Fruit fly (Drosophila melanogaster): ENCODE data around the gene CG7567.

The CG7567 gene

DNA sequence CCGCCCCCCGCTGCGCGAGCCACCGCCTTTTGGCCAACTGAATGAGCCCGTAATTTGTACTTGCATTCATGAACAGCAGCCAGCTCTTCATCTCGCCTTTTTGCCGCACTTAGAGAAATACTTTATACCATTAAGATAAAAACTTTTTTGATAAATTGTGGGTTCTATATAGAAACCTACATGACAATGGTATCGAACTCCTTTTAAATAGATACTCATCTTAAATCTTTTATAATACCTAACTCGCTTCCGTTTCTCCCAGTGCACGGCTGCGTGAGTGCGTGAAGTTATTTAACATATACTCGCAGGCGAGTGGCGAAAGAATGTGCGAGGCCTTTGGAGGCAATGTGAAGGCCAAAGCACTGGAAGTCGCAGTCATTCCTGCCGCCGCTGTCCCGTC lies 38.0 kb upstream of the CG7567 start (continued):
- TF ChIP-seq CG11456 (GFP tag; IDR thresholded peaks at IDR 0.05), result peak; percentile 64; the same call in 1 of the 3 replicates
- TF ChIP-seq phol (tag; optimal IDR thresholded peaks at IDR 0.05), result peak; percentile 34
- no peak for TF ChIP-seq her (GFP tag; optimal IDR thresholded peaks at IDR 0.05)
- TF ChIP-seq CG15514 (GFP tag; optimal IDR thresholded peaks at IDR 0.05), result peak; percentile 17
- TF ChIP-seq lilli (GFP tag; optimal IDR thresholded peaks at IDR 0.05), result peak; percentile 33
- 0 out of 3 replicates have a peak, but pooled peaks have one; percentile 21 for TF ChIP-seq CG11560 (tag; IDR thresholded peaks at IDR 0.05)
- peak; percentile 32; the same call in 1 of the 3 replicates for TF ChIP-seq Aef1 (GFP tag; IDR thresholded peaks at IDR 0.05)
- TF ChIP-seq pzg (GFP tag; optimal IDR thresholded peaks at IDR 0.05), result no peak
- TF ChIP-seq scrt (GFP tag; optimal IDR thresholded peaks at IDR 0.05), result peak; percentile 25
- TF ChIP-seq CG10209 (GFP tag; optimal IDR thresholded peaks at IDR 0.05), result peak; percentile 15
- TF ChIP-seq sd (tag; optimal IDR thresholded peaks at IDR 0.05), result peak; percentile 24
- no peak for TF ChIP-seq kah (GFP tag; optimal IDR thresholded peaks at IDR 0.05)
- TF ChIP-seq Ssrp (tag; optimal IDR thresholded peaks at IDR 0.05), result peak; percentile 30
- peak; percentile 6 for TF ChIP-seq CG6854 (GFP tag; optimal IDR thresholded peaks at IDR 0.05)
- no peak for TF ChIP-seq z (GFP tag; IDR thresholded peaks at IDR 0.05)
- TF ChIP-seq tap (tag; optimal IDR thresholded peaks at IDR 0.05), result peak; percentile 21
- no peak for TF ChIP-seq slou (GFP tag; optimal IDR thresholded peaks at IDR 0.05)
- no peak for TF ChIP-seq Lhr (GFP tag; optimal IDR thresholded peaks at IDR 0.05)
- no peak for TF ChIP-seq CG4854 (GFP tag; optimal IDR thresholded peaks at IDR 0.05)
- 0 out of 3 replicates have a peak, but pooled peaks have one; percentile 65 for TF ChIP-seq Dbx (GFP tag; IDR thresholded peaks at IDR 0.05)
- no peak for TF ChIP-seq NC2α (GFP tag; optimal IDR thresholded peaks at IDR 0.05)
- peak; percentile 28 for TF ChIP-seq CG9817 (tag; optimal IDR thresholded peaks at IDR 0.05)
- peak; percentile 53 for TF ChIP-seq Meics (GFP tag; optimal IDR thresholded peaks at IDR 0.05)
- TF ChIP-seq wdn (GFP tag; IDR thresholded peaks at IDR 0.05), result no peak
- TF ChIP-seq nom (GFP tag; optimal IDR thresholded peaks at IDR 0.05), result no peak
- no peak for TF ChIP-seq pros (GFP tag; optimal IDR thresholded peaks at IDR 0.05)
- TF ChIP-seq CG8290 (GFP tag; optimal IDR thresholded peaks at IDR 0.05), result no peak
- TF ChIP-seq CG8290 (tag; optimal IDR thresholded peaks at IDR 0.05), result no peak
- no peak for TF ChIP-seq Poxn (GFP tag; IDR thresholded peaks at IDR 0.05)
- peak; percentile 10 for TF ChIP-seq fd3F (GFP tag; optimal IDR thresholded peaks at IDR 0.05)
- no peak for TF ChIP-seq NC2β (GFP tag; optimal IDR thresholded peaks at IDR 0.05)
- no peak for TF ChIP-seq CG11085 (GFP tag; IDR thresholded peaks at IDR 0.05)
- no peak for TF ChIP-seq lola (GFP tag; optimal IDR thresholded peaks at IDR 0.05)
- 0 out of 2 replicates have a peak, but pooled peaks have one; percentile 13 for TF ChIP-seq Rx (GFP tag; IDR thresholded peaks at IDR 0.05)
- no peak for TF ChIP-seq CG10431 (GFP tag; optimal IDR thresholded peaks at IDR 0.05)
- peak; percentile 40; the same call in 1 of the 3 replicates for TF ChIP-seq CG11695 (GFP tag; IDR thresholded peaks at IDR 0.05)
- TF ChIP-seq dmrt11E (tag; optimal IDR thresholded peaks at IDR 0.05), result peak; percentile 32
- 0 out of 2 replicates have a peak, but pooled peaks have one; percentile 29 for TF ChIP-seq Lim3 (GFP tag; IDR thresholded peaks at IDR 0.05)
- peak in 1 of 2 experiments; percentile 51 for TF ChIP-seq Hr51 (GFP tag; optimal IDR thresholded peaks at IDR 0.05)
- TF ChIP-seq Nf-YB (GFP tag; optimal IDR thresholded peaks at IDR 0.05), result no peak
- TF ChIP-seq twi (tag; optimal IDR thresholded peaks at IDR 0.05), result no peak
- no peak for TF ChIP-seq CG17612 (GFP tag; IDR thresholded peaks at IDR 0.05)
